Fruit fly (Drosophila melanogaster) whole organism, embryonic: ENCODE measurements around the gene CG7766.

Experiments
- Antp ChIP-seq: fragments of 200-800 bp; sonication (Bioruptor generic); optimal IDR thresholded peaks from 3 replicates; lab custom pipeline; 2016; ENCODE audit warnings: missing biosample characterization, missing genetic modification characterization
- Asciz ChIP-seq: fragments of 200-800 bp; sonication (Bioruptor generic); optimal IDR thresholded peaks from 2 replicates; lab custom pipeline; 2017; ENCODE audit warnings: missing biosample characterization, mild to moderate bottlenecking, missing genetic modification characterization, missing genetic modification reagents
- BtbVII ChIP-seq: fragments of 200-800 bp; sonication (Bioruptor generic); optimal IDR thresholded peaks from 3 replicates; lab custom pipeline; 2017; ENCODE audit warnings: missing biosample characterization, mild to moderate bottlenecking, missing genetic modification characterization
- CG10321 ChIP-seq: fragments of 200-800 bp; sonication (Bioruptor generic); IDR thresholded peaks from 2 replicates; pipeline ENCODE4 v1.3.6; 2022; ENCODE audit warnings: missing biosample characterization, missing genetic modification characterization
- CG11695 ChIP-seq: fragments of 200-800 bp; sonication (Bioruptor generic); IDR thresholded peaks from 3 replicates; pipeline ENCODE4 v1.3.6; 2022; ENCODE audit warnings: missing biosample characterization, missing genetic modification characterization
- CG12155 ChIP-seq: fragments of 200-800 bp; sonication (Bioruptor generic); optimal IDR thresholded peaks from 3 replicates; lab custom pipeline; 2016; ENCODE audit warnings: missing biosample characterization, missing genetic modification characterization
- CG1233 ChIP-seq: fragments of 200-800 bp; sonication (Bioruptor generic); optimal IDR thresholded peaks from 4 replicates; lab custom pipeline; 2018; ENCODE audit warnings: missing biosample characterization, mild to moderate bottlenecking, missing genetic modification characterization
- CG13296 ChIP-seq: fragments of 200-800 bp; sonication (Bioruptor generic); optimal IDR thresholded peaks from 3 replicates; lab custom pipeline; 2018; ENCODE audit warnings: missing biosample characterization, mild to moderate bottlenecking, missing genetic modification characterization
- CG14710 ChIP-seq: fragments of 200-800 bp; sonication (Bioruptor generic); optimal IDR thresholded peaks from 3 replicates; lab custom pipeline; 2019; ENCODE audit warnings: missing biosample characterization, mild to moderate bottlenecking, missing genetic modification characterization, moderate library complexity
- CG15514 ChIP-seq: fragments of 200-800 bp; sonication (Bioruptor generic); optimal IDR thresholded peaks from 3 replicates; lab custom pipeline; 2017; ENCODE audit warnings: missing biosample characterization, missing genetic modification characterization, mild to moderate bottlenecking, moderate library complexity, missing genetic modification reagents
- CG15696 ChIP-seq: fragments of 200-800 bp; sonication (Bioruptor generic); optimal IDR thresholded peaks from 2 replicates; lab custom pipeline; 2019; ENCODE audit warnings: missing biosample characterization, mild to moderate bottlenecking, missing genetic modification characterization, moderate library complexity
- CG17359 ChIP-seq: fragments of 200-800 bp; sonication (Bioruptor generic); optimal IDR thresholded peaks from 3 replicates; lab custom pipeline; 2018; ENCODE audit warnings: missing biosample characterization, mild to moderate bottlenecking, missing genetic modification characterization, moderate library complexity
- CG1792 ChIP-seq: fragments of 200-800 bp; sonication (Bioruptor generic); optimal IDR thresholded peaks from 2 replicates; lab custom pipeline; 2016; ENCODE audit warnings: missing biosample characterization, missing genetic modification characterization
- CG2678 ChIP-seq: fragments of 200-800 bp; sonication (Bioruptor generic); optimal IDR thresholded peaks from 3 replicates; lab custom pipeline; 2019; ENCODE audit warnings: missing biosample characterization, mild to moderate bottlenecking, missing genetic modification characterization, moderate library complexity
- CG4424 ChIP-seq: fragments of 200-800 bp; sonication (Bioruptor generic); optimal IDR thresholded peaks from 3 replicates; lab custom pipeline; 2016; ENCODE audit warnings: missing biosample characterization, missing genetic modification characterization
- CG4820 ChIP-seq: fragments of 200-800 bp; sonication (Bioruptor generic); optimal IDR thresholded peaks from 3 replicates; lab custom pipeline; 2016; ENCODE audit warnings: missing biosample characterization, missing genetic modification characterization
- CG6654 ChIP-seq: fragments of 200-800 bp; sonication (Bioruptor generic); optimal IDR thresholded peaks from 2 replicates; lab custom pipeline; 2017; ENCODE audit warnings: missing biosample characterization, mild to moderate bottlenecking, missing genetic modification characterization
- CG7786 ChIP-seq: fragments of 200-800 bp; sonication (Bioruptor generic); optimal IDR thresholded peaks from 2 replicates; lab custom pipeline; 2016; ENCODE audit warnings: missing biosample characterization, missing genetic modification characterization
- CG8765 ChIP-seq: fragments of 200-800 bp; sonication (Bioruptor generic); IDR thresholded peaks from 2 replicates; pipeline ENCODE4 v1.3.6; 2022; ENCODE audit warnings: missing biosample characterization, missing genetic modification characterization
- CG9727 ChIP-seq: fragments of 200-800 bp; sonication (Bioruptor generic); optimal IDR thresholded peaks from 3 replicates; lab custom pipeline; 2017; ENCODE audit warnings: missing biosample characterization, mild to moderate bottlenecking, missing genetic modification characterization
- CrebB ChIP-seq: fragments of 200-800 bp; sonication (Bioruptor generic); optimal IDR thresholded peaks from 3 replicates; lab custom pipeline; 2018; ENCODE audit warnings: missing biosample characterization, mild to moderate bottlenecking, missing genetic modification characterization
- D19A ChIP-seq: fragments of 200-800 bp; optimal IDR thresholded peaks from 3 replicates; lab custom pipeline; 2019; ENCODE audit warnings: missing biosample characterization, mild to moderate bottlenecking, missing genetic modification characterization, moderate library complexity
- D19B ChIP-seq: fragments of 200-800 bp; sonication (Bioruptor generic); optimal IDR thresholded peaks from 2 replicates; lab custom pipeline; 2017; ENCODE audit warnings: missing biosample characterization, mild to moderate bottlenecking, missing genetic modification characterization
- Deaf1 ChIP-seq: fragments of 200-800 bp; optimal IDR thresholded peaks from 3 replicates; lab custom pipeline; 2019; ENCODE audit warnings: missing biosample characterization, mild to moderate bottlenecking, missing genetic modification characterization, moderate library complexity
- Fer3 ChIP-seq: fragments of 200-800 bp; sonication (Bioruptor generic); optimal IDR thresholded peaks from 2 replicates; lab custom pipeline; 2018; ENCODE audit warnings: missing biosample characterization, mild to moderate bottlenecking, missing genetic modification characterization, moderate library complexity
- HLH3B ChIP-seq: fragments of 200-800 bp; sonication (Bioruptor generic); IDR thresholded peaks from 2 replicates; pipeline ENCODE4 v1.3.6; 2022; ENCODE audit warnings: missing biosample characterization, missing genetic modification characterization
- Max ChIP-seq: fragments of 200-800 bp; sonication (Bioruptor generic); optimal IDR thresholded peaks from 2 replicates; lab custom pipeline; 2016; ENCODE audit warnings: missing biosample characterization, mild to moderate bottlenecking, missing genetic modification characterization
- Pdp1 ChIP-seq, 2 experiments: fragments of 200-800 bp; sonication (Bioruptor generic); optimal IDR thresholded peaks; 3 replicates each; lab custom pipeline; 2016; ENCODE audit warnings: missing biosample characterization in 2 of 2, missing genetic modification characterization in 2 of 2, mild to moderate bottlenecking in 1 of 2, moderate library complexity in 1 of 2
- Sox100B ChIP-seq: fragments of 200-800 bp; sonication (Bioruptor generic); optimal IDR thresholded peaks from 3 replicates; lab custom pipeline; 2018; ENCODE audit warnings: missing biosample characterization, mild to moderate bottlenecking, missing genetic modification characterization
- abd-A ChIP-seq: fragments of 200-800 bp; sonication (Bioruptor generic); optimal IDR thresholded peaks from 3 replicates; lab custom pipeline; 2019; ENCODE audit warnings: missing biosample characterization, mild to moderate bottlenecking, missing genetic modification characterization, moderate library complexity
- chinmo ChIP-seq: fragments of 200-800 bp; sonication (Bioruptor generic); IDR thresholded peaks from 4 replicates; pipeline ENCODE4 v1.3.6; 2022; ENCODE audit warnings: missing biosample characterization, missing genetic modification characterization; ENCODE audit not compliant: partially characterized antibody
- dysf ChIP-seq: fragments of 200-800 bp; sonication (Bioruptor generic); IDR thresholded peaks from 3 replicates; pipeline ENCODE4 v1.3.6; 2022; ENCODE audit warnings: missing biosample characterization, missing genetic modification characterization
- ewg ChIP-seq: fragments of 200-800 bp; sonication (Bioruptor generic); optimal IDR thresholded peaks from 3 replicates; lab custom pipeline; 2017; ENCODE audit warnings: mild to moderate bottlenecking, missing biosample characterization, missing genetic modification reagents, missing genetic modification characterization
- fd64A ChIP-seq: fragments of 200-800 bp; sonication (Bioruptor generic); optimal IDR thresholded peaks from 3 replicates; lab custom pipeline; 2018; ENCODE audit warnings: missing biosample characterization, mild to moderate bottlenecking, missing genetic modification characterization
- fd96Cb ChIP-seq: fragments of 200-800 bp; sonication (Bioruptor generic); optimal IDR thresholded peaks from 2 replicates; lab custom pipeline; 2018; ENCODE audit warnings: missing biosample characterization, mild to moderate bottlenecking, missing genetic modification characterization, moderate library complexity
- grn ChIP-seq: fragments of 200-800 bp; sonication (Bioruptor generic); optimal IDR thresholded peaks from 3 replicates; lab custom pipeline; 2017; ENCODE audit warnings: missing biosample characterization, missing genetic modification characterization
- hkb ChIP-seq, 2 experiments: fragments of 200-800 bp in 1 of 2; fragments of >200 bp in 1 of 2; sonication (Bioruptor generic) in 1 of 2; IDR thresholded peaks in 1 of 2; optimal IDR thresholded peaks in 1 of 2; 2 replicates each; pipeline versions ENCODE4 v1.3.6 to Lab custom; 2017 to 2022; ENCODE audit warnings: missing biosample characterization in 1 of 2, missing genetic modification characterization in 1 of 2
- kah ChIP-seq: fragments of 200-800 bp; sonication (Bioruptor generic); optimal IDR thresholded peaks from 2 replicates; lab custom pipeline; 2018; ENCODE audit warnings: missing biosample characterization, mild to moderate bottlenecking, missing genetic modification characterization
- pan ChIP-seq, 4 experiments: fragments of >200 bp in 3 of 4; fragments of 200-800 bp in 1 of 4; sonication (Bioruptor generic) in 1 of 4; optimal IDR thresholded peaks in 3 of 4; IDR thresholded peaks in 1 of 4; 2 replicates each; pipeline versions ENCODE4 v1.3.6 to Lab custom; 2017 to 2022; ENCODE audit warnings: missing biosample characterization in 2 of 4, missing genetic modification characterization in 2 of 4, mixed read lengths in 1 of 4
- pfk ChIP-seq: fragments of 200-800 bp; sonication (Bioruptor generic); optimal IDR thresholded peaks from 2 replicates; lab custom pipeline; 2018; ENCODE audit warnings: missing biosample characterization, mild to moderate bottlenecking, missing genetic modification characterization, moderate library complexity
- phol ChIP-seq: fragments of 200-800 bp; sonication (Bioruptor generic); optimal IDR thresholded peaks from 3 replicates; lab custom pipeline; 2018; ENCODE audit warnings: missing biosample characterization, mild to moderate bottlenecking, missing genetic modification characterization, moderate library complexity
- pnt ChIP-seq: fragments of 200-800 bp; sonication (Bioruptor generic); optimal IDR thresholded peaks from 3 replicates; lab custom pipeline; 2016; ENCODE audit warnings: missing biosample characterization, missing genetic modification characterization
- sens ChIP-seq: fragments of 200-800 bp; sonication (Bioruptor generic); peaks from one replicate; lab custom pipeline; 2016; ENCODE audit warnings: missing biosample characterization, missing genetic modification characterization
- sqz ChIP-seq: fragments of 200-800 bp; sonication (Bioruptor generic); optimal IDR thresholded peaks from 3 replicates; lab custom pipeline; 2018; ENCODE audit warnings: missing biosample characterization, mild to moderate bottlenecking, missing genetic modification characterization
- sr ChIP-seq: fragments of 200-800 bp; sonication (Bioruptor generic); IDR thresholded peaks from 3 replicates; pipeline ENCODE4 v1.3.6; 2022; ENCODE audit warnings: missing biosample characterization, missing genetic modification characterization
- tap ChIP-seq: fragments of 200-800 bp; optimal IDR thresholded peaks from 3 replicates; lab custom pipeline; 2019; ENCODE audit warnings: missing biosample characterization, mild to moderate bottlenecking, missing genetic modification characterization, moderate library complexity
- trem ChIP-seq: fragments of 200-800 bp; optimal IDR thresholded peaks from 3 replicates; lab custom pipeline; 2019; ENCODE audit warnings: missing biosample characterization, mild to moderate bottlenecking, missing genetic modification characterization, moderate library complexity

The CG7766 gene

dm6 chrX:9118961-9119633 is 15.6 kb upstream of the CG7766 start (continued):
- TF ChIP-seq D19B: peak; percentile 20
- TF ChIP-seq CrebB (tag; lab: Kevin White, UChicago): no peak
- peak; percentile 22 for TF ChIP-seq Asciz (GFP tag; lab: Kevin White, UChicago)
- peak; percentile 24 for TF ChIP-seq CG6654
- TF ChIP-seq CG4424 (GFP tag; lab: Kevin White, UChicago): peak; percentile 54
- peak; percentile 29 for TF ChIP-seq trem (tag; lab: Kevin White, UChicago)
- peak; percentile 12 for TF ChIP-seq Antp
- TF ChIP-seq CG15514 (GFP tag; lab: Kevin White, UChicago): peak; percentile 37
- TF ChIP-seq Pdp1 (GFP tag; optimal IDR thresholded peaks at IDR 0.05; lab: Kevin White, UChicago): peak; percentile 12 to 17
- TF ChIP-seq ewg (GFP tag; lab: Kevin White, UChicago): peak; percentile 1
- TF ChIP-seq pnt (GFP tag; lab: Kevin White, UChicago): peak; percentile 46
- peak; percentile 26 for TF ChIP-seq CG9727 (GFP tag; lab: Kevin White, UChicago)
- peak; percentile 90 for TF ChIP-seq sens (GFP tag; lab: Kevin White, UChicago)
- peak; percentile 46 for TF ChIP-seq CG13296 (GFP tag; lab: Kevin White, UChicago)
- TF ChIP-seq tap (tag; lab: Kevin White, UChicago): peak; percentile 69
- no peak for TF ChIP-seq hkb (optimal IDR thresholded peaks at IDR 0.05; lab: Kevin White, UChicago)
- TF ChIP-seq hkb (GFP tag; IDR thresholded peaks at IDR 0.05; lab: Robert Waterston, UW): peak; percentile 64
- peak; percentile 9 for TF ChIP-seq CG12155 (GFP tag; lab: Kevin White, UChicago)
- peak; percentile 22 for TF ChIP-seq Max
- TF ChIP-seq CG4820 (GFP tag; lab: Kevin White, UChicago): peak; percentile 36
- peak; percentile 21 for TF ChIP-seq Deaf1 (tag; lab: Kevin White, UChicago)
- peak; percentile 41; the same call in 2 of the 3 replicates for TF ChIP-seq dysf (GFP tag; lab: Robert Waterston, UW)
- TF ChIP-seq sqz (GFP tag; lab: Kevin White, UChicago): peak; percentile 31
- peak; percentile 70 for TF ChIP-seq phol (tag; lab: Kevin White, UChicago)
- TF ChIP-seq CG2678: peak; percentile 80
- peak; percentile 68 for TF ChIP-seq fd96Cb (tag; lab: Kevin White, UChicago)
- peak; percentile 55 for TF ChIP-seq Sox100B
- TF ChIP-seq Fer3: peak; percentile 33
- TF ChIP-seq CG1792: peak; percentile 14
- TF ChIP-seq CG17359 (tag; lab: Kevin White, UChicago): peak; percentile 53
- TF ChIP-seq BtbVII (GFP tag; lab: Kevin White, UChicago): peak; percentile 37
- peak; percentile 5 for TF ChIP-seq CG15696 (tag; lab: Kevin White, UChicago)
- peak; percentile 72 for TF ChIP-seq abd-A (tag; lab: Kevin White, UChicago)
- peak; percentile 97 for TF ChIP-seq sr
- 0 out of 4 replicates have a peak, but pooled peaks have one; percentile 49 for TF ChIP-seq chinmo (GFP tag; lab: Robert Waterston, UW)
- 0 out of 2 replicates have a peak, but pooled peaks have one; percentile 48 for TF ChIP-seq HLH3B (GFP tag; lab: Robert Waterston, UW)
- TF ChIP-seq CG11695 (GFP tag; lab: Robert Waterston, UW): 0 out of 3 replicates have a peak, but pooled peaks have one; percentile 43
- TF ChIP-seq CG14710 (tag; lab: Kevin White, UChicago): peak; percentile 47
- TF ChIP-seq CG1233: peak; percentile 21
- no peak for TF ChIP-seq grn
- no peak for TF ChIP-seq CG7786 (GFP tag; lab: Kevin White, UChicago)
- peak; percentile 53 for TF ChIP-seq D19A (tag; lab: Kevin White, UChicago)
- no peak for TF ChIP-seq pan (optimal IDR thresholded peaks at IDR 0.05; lab: Kevin White, UChicago)
- no peak for TF ChIP-seq pan (GFP tag; optimal IDR thresholded peaks at IDR 0.05 in 1 of 2, IDR thresholded peaks at IDR 0.05 in 1 of 2)
- no peak for TF ChIP-seq CG8765
- peak; percentile 3 for TF ChIP-seq kah (GFP tag; lab: Kevin White, UChicago)
- peak; percentile 10 for TF ChIP-seq fd64A (GFP tag; lab: Kevin White, UChicago)
- TF ChIP-seq CG10321 (GFP tag; lab: Robert Waterston, UW): no peak
- TF ChIP-seq pfk: no peak
